Fruit fly (Drosophila melanogaster): ENCODE results near the gene CG10359.

CG10359 gene

dm6 chr3L:3632500-3633183 is 20.6 kb downstream of the CG10359 start (continued):
- TF ChIP-seq Dip2 (GFP tag; IDR thresholded peaks at IDR 0.05) (peak; percentile 50), CG31224 (GFP tag; IDR thresholded peaks at IDR 0.05) (peak; percentile 84), zf30C (GFP tag; optimal IDR thresholded peaks at IDR 0.05) (no peak), CG18011 (GFP tag; optimal IDR thresholded peaks at IDR 0.05) (peak; percentile 65), ab (GFP tag; optimal IDR thresholded peaks at IDR 0.05) (no peak), CG34224 (GFP tag; IDR thresholded peaks at IDR 0.05; ENCODE audit: partially characterized antibody) (no peak), bcd (GFP tag; optimal IDR thresholded peaks at IDR 0.05) (peak; percentile 90), tx (GFP tag; optimal IDR thresholded peaks at IDR 0.05) (no peak), CG3995 (GFP tag; optimal IDR thresholded peaks at IDR 0.05) (no peak), stc (GFP tag; IDR thresholded peaks at IDR 0.05) (peak; percentile 86), CG13296 (GFP tag; optimal IDR thresholded peaks at IDR 0.05) (peak; percentile 87), caup (GFP tag; optimal IDR thresholded peaks at IDR 0.05; ENCODE audit: severe bottlenecking) (peak; percentile 78), Blimp-1 (GFP tag; optimal IDR thresholded peaks at IDR 0.05) (peak; percentile 54), Doc3 (GFP tag; IDR thresholded peaks at IDR 0.05; ENCODE audit: partially characterized antibody) (no peak), CkIIα-i1 (GFP tag; IDR thresholded peaks at IDR 0.05) (peak; percentile 61; the same call in 1 of the 2 replicates), jumu (GFP tag; optimal IDR thresholded peaks at IDR 0.05) (no peak), CG14965 (GFP tag; optimal IDR thresholded peaks at IDR 0.05; ENCODE audit: borderline replicate concordance) (no peak), CG6765 (GFP tag; optimal IDR thresholded peaks at IDR 0.05) (peak; percentile 66), ac (GFP tag; optimal IDR thresholded peaks at IDR 0.05) (no peak), rib (GFP tag; IDR thresholded peaks at IDR 0.05) (peak; percentile 60), salm (tag; optimal IDR thresholded peaks at IDR 0.05) (peak; percentile 48), Ets65A (GFP tag) (no peak), NK7.1 (GFP tag; optimal IDR thresholded peaks at IDR 0.05) (no peak), CG2202 (tag; optimal IDR thresholded peaks at IDR 0.05) (peak; percentile 7), CG4282 (GFP tag; optimal IDR thresholded peaks at IDR 0.05) (no peak), CG18476 (GFP tag; optimal IDR thresholded peaks at IDR 0.05) (peak; percentile 26), Aef1 (GFP tag; IDR thresholded peaks at IDR 0.05) (peak; percentile 89), pum (GFP tag; optimal IDR thresholded peaks at IDR 0.05) (no peak), exex (tag; optimal IDR thresholded peaks at IDR 0.05) (peak; percentile 45), CG10147 (GFP tag; optimal IDR thresholded peaks at IDR 0.05) (peak; percentile 77), CG1024 (GFP tag; IDR thresholded peaks at IDR 0.05) (peak; percentile 29; the same call in 1 of the 2 replicates), ash1 (GFP tag; optimal IDR thresholded peaks at IDR 0.05) (no peak), kay (GFP tag; optimal IDR thresholded peaks at IDR 0.05) (peak; percentile 38), CG10267 (tag; optimal IDR thresholded peaks at IDR 0.05) (peak; percentile 56), scrt (GFP tag; optimal IDR thresholded peaks at IDR 0.05) (peak; percentile 62), CoRest (tag; optimal IDR thresholded peaks at IDR 0.05) (peak; percentile 92), pzg (GFP tag; optimal IDR thresholded peaks at IDR 0.05) (no peak), CG16779 (GFP tag; IDR thresholded peaks at IDR 0.05) (no peak), Hand (GFP tag; optimal IDR thresholded peaks at IDR 0.05) (peak; percentile 76), CG18764 (GFP tag; optimal IDR thresholded peaks at IDR 0.05) (no peak), CG11723 (GFP tag; optimal IDR thresholded peaks at IDR 0.05) (peak; percentile 84), CG15073 (GFP tag; optimal IDR thresholded peaks at IDR 0.05) (no peak), CG2875 (GFP tag; optimal IDR thresholded peaks at IDR 0.05) (peak; percentile 54), CG3847 (GFP tag; IDR thresholded peaks at IDR 0.05) (peak; percentile 93), CG7271 (tag; optimal IDR thresholded peaks at IDR 0.05) (no peak), sima (GFP tag; optimal IDR thresholded peaks at IDR 0.05) (no peak), CG4617 (GFP tag; optimal IDR thresholded peaks at IDR 0.05; ENCODE audit: borderline replicate concordance) (peak; percentile 64), toy (GFP tag; IDR thresholded peaks at IDR 0.05) (no peak; the same call in 1 of the 2 replicates), crp (GFP tag; optimal IDR thresholded peaks at IDR 0.05) (peak in 1 of 2 experiments; percentile 43)
